Worm (Caenorhabditis elegans): ENCODE measurements around the gene idh-2.

DNA sequence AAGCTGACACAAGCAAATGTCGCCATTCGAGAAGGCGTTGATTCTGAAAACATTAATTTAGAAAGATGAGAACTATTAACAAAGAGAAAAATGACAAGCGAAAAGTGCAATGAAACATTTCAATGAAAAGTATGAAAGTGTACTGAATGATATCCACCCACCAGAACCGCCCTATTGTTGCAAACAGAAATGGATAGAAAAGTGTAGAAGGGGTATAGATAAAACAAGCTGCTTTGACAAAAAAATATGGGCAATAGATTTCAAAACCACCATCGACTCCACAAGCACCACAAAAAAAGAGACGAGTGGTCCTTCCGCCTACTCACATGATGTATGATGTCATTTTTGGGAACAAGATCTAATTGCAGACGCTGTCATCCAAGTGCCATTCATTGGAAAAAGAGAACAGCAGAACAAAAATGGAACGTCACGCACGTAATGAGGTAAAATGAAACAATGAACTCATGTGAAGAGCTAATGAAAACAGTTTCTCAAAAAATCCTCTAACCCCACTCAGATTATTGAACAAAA lies 24.9 kb downstream of the idh-2 start, which contains the start of gene C34F6.10:
- peak; percentile 17 for TF ChIP-seq hlh-11 (tag; optimal IDR thresholded peaks at IDR 0.05)
- no peak for TF ChIP-seq Y105C5A.15 (GFP tag; IDR thresholded peaks at IDR 0.05)
- TF ChIP-seq ces-1 (GFP tag; optimal IDR thresholded peaks at IDR 0.05), result no peak
- TF ChIP-seq rbr-2 (tag; optimal IDR thresholded peaks at IDR 0.05), result no peak
- no peak for TF ChIP-seq nhr-237 (tag; optimal IDR thresholded peaks at IDR 0.05)
- no peak for TF ChIP-seq nhr-76 (tag; optimal IDR thresholded peaks at IDR 0.05)
- TF ChIP-seq madf-5 (GFP tag; IDR thresholded peaks at IDR 0.05), result no peak
- 0 out of 2 replicates have a peak, but pooled peaks have one; percentile 8 for TF ChIP-seq dmd-6 (GFP tag; IDR thresholded peaks at IDR 0.05)

Measured in whole organism, L4 larva.